Fruit fly (Drosophila melanogaster): Measurements from ENCODE around the gene mtTFB2.

dm6 chr3R:9996689-9997213 is 48.6 kb upstream of the mtTFB2 start, which contains the start of the genes Gr85a and Spn85F:
- no peak for TF ChIP-seq CTCF (optimal IDR thresholded peaks at IDR 0.05)
- TF ChIP-seq CG8478 (optimal IDR thresholded peaks at IDR 0.05), result no peak
